Fruit fly (Drosophila melanogaster) whole organism: ENCODE data around the gene Gpo3.

Experiments used
- psq ChIP-seq: fragments of >200 bp; optimal IDR thresholded peaks from 2 replicates; lab custom pipeline; 2017
- usp ChIP-seq: fragments of >200 bp; optimal IDR thresholded peaks from 2 replicates; lab custom pipeline; 2017; ENCODE audit warnings: missing biosample characterization, missing genetic modification characterization, mixed read lengths

DNA sequence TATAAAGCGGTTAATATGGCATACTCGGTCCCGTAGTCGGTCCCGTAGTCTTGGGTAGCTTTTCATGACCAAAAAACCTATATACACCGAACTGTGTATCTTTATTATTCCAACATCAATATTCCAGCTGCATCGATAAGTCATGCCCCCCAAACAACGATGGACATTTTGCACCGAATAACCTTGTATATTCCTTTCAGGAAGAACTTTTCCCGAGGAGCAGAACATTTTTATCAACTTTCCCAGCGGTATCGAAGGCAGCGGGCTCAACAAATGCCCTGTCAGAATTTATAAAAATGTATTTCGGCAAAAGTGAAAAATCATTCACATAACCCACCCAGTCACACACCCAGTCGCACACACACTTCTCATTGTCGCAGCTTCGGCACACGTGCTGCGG is 38.6 kb downstream of the Gpo3 start, which contains the start of gene TM9SF4:
- no peak for TF ChIP-seq psq (lab: Kevin White, UChicago)
- no peak for TF ChIP-seq usp
